Worm (Caenorhabditis elegans) whole organism, mixed stage, embryonic: ENCODE results near the gene F21H7.2.

Source experiments
- M03D4.4 ChIP-seq: sonication (generic microtip); optimal IDR thresholded peaks from 2 replicates; lab custom pipeline; 2017; ENCODE audit warnings: mild to moderate bottlenecking, missing genetic modification characterization, missing compliant biosample characterization
- bed-3 ChIP-seq: fragments of 200-800 bp; sonication (Bioruptor generic); optimal IDR thresholded peaks from 3 replicates; lab custom pipeline; 2018; ENCODE audit warnings: mild to moderate bottlenecking, missing genetic modification characterization, moderate library complexity, missing compliant biosample characterization
- blmp-1 ChIP-seq: fragments of 150-350 bp; optimal IDR thresholded peaks from 2 replicates; lab custom pipeline; 2014; ENCODE audit warnings: missing biosample characterization, missing genetic modification characterization
- ceh-39 ChIP-seq: fragments of 150-350 bp; optimal IDR thresholded peaks from 2 replicates; lab custom pipeline; 2014; ENCODE audit warnings: missing biosample characterization, missing genetic modification characterization
- ceh-43 ChIP-seq: fragments of 200-800 bp; sonication (Bioruptor generic); optimal IDR thresholded peaks from 2 replicates; lab custom pipeline; 2018; ENCODE audit warnings: mild to moderate bottlenecking, missing genetic modification characterization, moderate library complexity, missing compliant biosample characterization
- ceh-83 ChIP-seq: fragments of 200-800 bp; sonication (Bioruptor generic); optimal IDR thresholded peaks from 2 replicates; lab custom pipeline; 2018; ENCODE audit warnings: mild to moderate bottlenecking, missing genetic modification characterization, missing compliant biosample characterization
- ces-1 ChIP-seq: fragments of 150-350 bp; optimal IDR thresholded peaks from 2 replicates; lab custom pipeline; 2014; ENCODE audit warnings: missing biosample characterization, missing genetic modification reagents, missing genetic modification characterization
- cnd-1 ChIP-seq: fragments of 200-800 bp; sonication (Bioruptor generic); optimal IDR thresholded peaks from 2 replicates; lab custom pipeline; 2018; ENCODE audit warnings: mild to moderate bottlenecking, missing genetic modification characterization, missing compliant biosample characterization
- drap-1 ChIP-seq: fragments of 200-800 bp; sonication (Bioruptor generic); optimal IDR thresholded peaks from 3 replicates; lab custom pipeline; 2018; ENCODE audit warnings: mild to moderate bottlenecking, missing genetic modification characterization, missing compliant biosample characterization
- elt-1 ChIP-seq: sonication (generic microtip); optimal IDR thresholded peaks from 2 replicates; lab custom pipeline; 2017; ENCODE audit warnings: missing genetic modification characterization, mild to moderate bottlenecking, missing compliant biosample characterization, antibody characterized with exemption, moderate library complexity, borderline replicate concordance; ENCODE audit not compliant: insufficient read depth
- elt-3 ChIP-seq: fragments of 150-350 bp; optimal IDR thresholded peaks from 2 replicates; lab custom pipeline; 2014; ENCODE audit warnings: missing biosample characterization, missing genetic modification characterization
- flh-1 ChIP-seq: fragments of 200-800 bp; sonication (Bioruptor generic); optimal IDR thresholded peaks from 2 replicates; lab custom pipeline; 2018; ENCODE audit warnings: mild to moderate bottlenecking, missing genetic modification characterization, moderate library complexity, missing compliant biosample characterization
- ham-2 ChIP-seq: fragments of 200-800 bp; sonication (Bioruptor generic); optimal IDR thresholded peaks from 2 replicates; lab custom pipeline; 2018; ENCODE audit warnings: mild to moderate bottlenecking, missing genetic modification characterization, missing compliant biosample characterization
- hlh-1 ChIP-seq: fragments of 150-350 bp; optimal IDR thresholded peaks from 2 replicates; lab custom pipeline; 2014; ENCODE audit warnings: missing biosample characterization, missing genetic modification reagents, missing genetic modification characterization
- lin-13 ChIP-seq: fragments of 150-350 bp; optimal IDR thresholded peaks from 2 replicates; lab custom pipeline; 2014; ENCODE audit warnings: missing biosample characterization, missing genetic modification characterization
- lin-32 ChIP-seq: fragments of 200-800 bp; sonication (Bioruptor generic); optimal IDR thresholded peaks from 2 replicates; lab custom pipeline; 2018; ENCODE audit warnings: mild to moderate bottlenecking, missing genetic modification characterization, missing compliant biosample characterization
- lsy-2 ChIP-seq: fragments of 150-350 bp; optimal IDR thresholded peaks from 2 replicates; lab custom pipeline; 2014; ENCODE audit warnings: missing biosample characterization, missing genetic modification characterization
- mab-5 ChIP-seq: fragments of 150-350 bp; optimal IDR thresholded peaks from 2 replicates; lab custom pipeline; 2014; ENCODE audit warnings: missing biosample characterization, missing genetic modification characterization
- mep-1 ChIP-seq: fragments of 150-350 bp; optimal IDR thresholded peaks from 2 replicates; lab custom pipeline; 2017; ENCODE audit warnings: missing biosample characterization, missing genetic modification reagents, missing genetic modification characterization, inconsistent platforms
- nhr-12 ChIP-seq: fragments of 150-350 bp; optimal IDR thresholded peaks from 2 replicates; lab custom pipeline; 2014; ENCODE audit warnings: missing biosample characterization, missing genetic modification characterization
- nhr-2 ChIP-seq: fragments of 150-350 bp; optimal IDR thresholded peaks from 2 replicates; lab custom pipeline; 2014; ENCODE audit warnings: missing biosample characterization, missing genetic modification characterization
- nhr-237 ChIP-seq: fragments of 150-350 bp; optimal IDR thresholded peaks from 2 replicates; lab custom pipeline; 2014; ENCODE audit warnings: missing biosample characterization, missing genetic modification characterization
- nhr-28 ChIP-seq: fragments of 150-350 bp; optimal IDR thresholded peaks from 2 replicates; lab custom pipeline; 2014; ENCODE audit warnings: missing biosample characterization, missing genetic modification characterization
- nhr-76 ChIP-seq: sonication (generic microtip); optimal IDR thresholded peaks from 2 replicates; lab custom pipeline; 2017; ENCODE audit warnings: missing biosample characterization, missing genetic modification characterization
- pha-4 ChIP-seq: fragments of 150-350 bp; optimal IDR thresholded peaks from 2 replicates; lab custom pipeline; 2018; ENCODE audit warnings: missing biosample characterization, missing genetic modification reagents, missing genetic modification characterization
- sem-2 ChIP-seq: fragments of 200-800 bp; sonication (Bioruptor generic); optimal IDR thresholded peaks from 2 replicates; lab custom pipeline; 2018; ENCODE audit warnings: mild to moderate bottlenecking, missing genetic modification characterization, missing compliant biosample characterization
- snpc-4 ChIP-seq: fragments of 150-350 bp; optimal IDR thresholded peaks from 2 replicates; lab custom pipeline; 2014; ENCODE audit warnings: missing biosample characterization, missing genetic modification characterization
- sptf-1 ChIP-seq: sonication (generic microtip); optimal IDR thresholded peaks from 2 replicates; lab custom pipeline; 2017; ENCODE audit warnings: mild to moderate bottlenecking, missing genetic modification characterization, moderate library complexity, missing compliant biosample characterization
- tbx-8 ChIP-seq: fragments of 200-800 bp; sonication (Bioruptor generic); optimal IDR thresholded peaks from 2 replicates; lab custom pipeline; 2018; ENCODE audit warnings: mild to moderate bottlenecking, missing genetic modification characterization, moderate library complexity, missing compliant biosample characterization
- unc-120 ChIP-seq: sonication (generic microtip); optimal IDR thresholded peaks from 2 replicates; lab custom pipeline; 2017; ENCODE audit warnings: missing genetic modification characterization, missing compliant biosample characterization; ENCODE audit not compliant: poor library complexity, severe bottlenecking
- unc-62 ChIP-seq: fragments of 150-350 bp; optimal IDR thresholded peaks from 2 replicates; lab custom pipeline; 2014; ENCODE audit warnings: missing biosample characterization, missing genetic modification reagents, missing genetic modification characterization
- zip-8 ChIP-seq: fragments of 150-350 bp; optimal IDR thresholded peaks from 2 replicates; lab custom pipeline; 2014; ENCODE audit warnings: missing biosample characterization, missing genetic modification characterization
- ztf-11 ChIP-seq: fragments of 150-350 bp; optimal IDR thresholded peaks from 2 replicates; lab custom pipeline; 2014; ENCODE audit warnings: missing biosample characterization, missing genetic modification characterization

Gene F21H7.2

DNA sequence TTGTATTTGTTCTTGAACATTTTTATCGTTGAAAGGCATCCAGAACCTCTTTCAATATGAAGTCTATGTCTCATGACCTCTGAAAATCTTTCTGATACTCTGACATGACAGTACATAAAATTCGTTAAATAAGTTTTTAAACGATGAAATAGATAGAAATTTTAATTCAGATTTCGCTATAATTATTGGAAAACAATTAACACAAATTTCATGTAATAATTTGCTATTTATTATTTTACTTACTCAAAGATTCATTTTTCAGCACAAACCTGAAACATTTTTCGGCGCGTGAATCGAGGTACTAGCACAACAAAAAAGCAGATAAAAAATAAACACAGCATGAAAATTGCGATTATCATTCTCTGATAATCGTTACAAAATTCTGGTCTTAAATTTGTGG, 36.7 kb upstream of the F21H7.2 start, which contains the start of gene T13F3.4:
TSS of gene T13F3.4 (minus strand) at position 101 of the 400 bp plus-strand sequence.
- TF ChIP-seq mab-5 (tag; lab: Kevin White, UChicago) (no peak), nhr-12 (no peak), tbx-8 (GFP tag; lab: Kevin White, UChicago) (no peak), nhr-76 (tag; lab: Kevin White, UChicago) (no peak), ceh-39 (tag; lab: Kevin White, UChicago) (no peak), hlh-1 (tag; lab: Kevin White, UChicago) (no peak), lin-32 (GFP tag; lab: Kevin White, UChicago) (no peak), unc-120 (tag; lab: Kevin White, UChicago) (no peak), lin-13 (tag; lab: Kevin White, UChicago) (no peak), ham-2 (GFP tag; lab: Kevin White, UChicago) (no peak), elt-1 (tag; lab: Kevin White, UChicago) (no peak), ces-1 (no peak), ceh-83 (GFP tag; lab: Kevin White, UChicago) (no peak), nhr-2 (tag; lab: Kevin White, UChicago) (no peak), ceh-43 (GFP tag; lab: Kevin White, UChicago) (no peak), drap-1 (GFP tag; lab: Kevin White, UChicago) (no peak), sem-2 (GFP tag; lab: Kevin White, UChicago) (no peak), M03D4.4 (tag; lab: Kevin White, UChicago) (no peak), nhr-28 (no peak), lsy-2 (tag; lab: Kevin White, UChicago) (no peak)

DNA sequence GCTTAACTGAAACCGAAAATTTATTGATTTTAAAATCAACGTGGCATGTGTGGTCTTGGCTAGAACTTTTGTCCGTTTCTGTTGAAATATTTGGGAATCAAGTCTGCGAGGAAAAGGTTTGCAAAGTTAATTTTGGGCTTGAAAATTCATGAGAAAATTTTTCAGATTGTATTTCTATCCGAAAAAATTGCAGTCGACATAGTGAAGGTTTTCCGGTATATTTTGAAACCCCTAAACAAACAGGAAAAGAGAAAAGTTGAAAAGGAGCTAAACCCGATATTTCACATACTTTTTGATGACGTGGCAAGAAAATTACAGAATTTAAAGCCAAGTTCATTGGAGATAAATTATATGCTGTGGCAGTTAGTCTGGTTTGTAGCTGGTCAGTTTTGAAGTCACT, 29.9 kb upstream of the F21H7.2 start, which contains the start of gene nhr-127:
TSS of gene nhr-127 (plus strand) at position 301 of the 400 bp plus-strand sequence.
- no peak for TF ChIP-seq drap-1 (GFP tag; lab: Kevin White, UChicago)
- no peak for TF ChIP-seq nhr-12
- no peak for TF ChIP-seq nhr-28
- TF ChIP-seq elt-1 (tag; lab: Kevin White, UChicago) = no peak
- TF ChIP-seq cnd-1 (tag; lab: Kevin White, UChicago) = no peak
- TF ChIP-seq mep-1 = no peak
- no peak for TF ChIP-seq ceh-83 (GFP tag; lab: Kevin White, UChicago)
- TF ChIP-seq bed-3 (GFP tag; lab: Kevin White, UChicago) = no peak
- no peak for TF ChIP-seq sptf-1
- no peak for TF ChIP-seq ceh-43 (GFP tag; lab: Kevin White, UChicago)
- TF ChIP-seq ham-2 (GFP tag; lab: Kevin White, UChicago) = no peak
- no peak for TF ChIP-seq nhr-237 (tag; lab: Kevin White, UChicago)
- TF ChIP-seq snpc-4 (tag; lab: Kevin White, UChicago) = no peak
- no peak for TF ChIP-seq unc-62
- TF ChIP-seq sem-2 (GFP tag; lab: Kevin White, UChicago) = no peak
- no peak for TF ChIP-seq nhr-2 (tag; lab: Kevin White, UChicago)
- TF ChIP-seq nhr-76 (tag; lab: Kevin White, UChicago) = no peak
- TF ChIP-seq lin-32 (GFP tag; lab: Kevin White, UChicago) = no peak
- no peak for TF ChIP-seq ces-1

DNA sequence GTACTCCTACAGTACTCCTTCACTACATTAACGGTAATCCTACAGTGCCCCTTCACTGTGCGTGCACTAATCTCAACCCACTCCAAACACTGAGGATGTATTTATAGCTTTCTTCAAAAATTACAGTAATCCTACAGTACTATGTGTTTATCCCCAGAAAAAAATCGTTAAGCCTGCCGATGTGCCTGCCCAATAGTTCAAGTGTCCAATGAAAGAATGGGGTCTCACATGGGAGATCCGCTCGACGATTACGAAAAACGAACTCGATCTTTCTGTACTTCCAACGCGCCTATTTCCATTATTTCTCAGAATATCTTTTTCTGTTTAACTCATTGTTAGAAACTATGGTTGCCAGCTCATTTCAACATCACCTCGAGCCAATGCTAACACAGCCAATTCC, 28.3 kb upstream of the F21H7.2 start, which contains the start of gene nhr-218:
TSS of gene nhr-218 (plus strand) at position 301 of the 400 bp plus-strand sequence.
- TF ChIP-seq nhr-2 (tag; lab: Kevin White, UChicago) = no peak
- no peak for TF ChIP-seq cnd-1 (tag; lab: Kevin White, UChicago)
- no peak for TF ChIP-seq ztf-11 (tag; lab: Kevin White, UChicago)
- no peak for TF ChIP-seq lin-32 (GFP tag; lab: Kevin White, UChicago)
- TF ChIP-seq nhr-28 = no peak
- TF ChIP-seq blmp-1 (tag; lab: Kevin White, UChicago) = no peak
- TF ChIP-seq, all 35 proteins: peak for 0

DNA sequence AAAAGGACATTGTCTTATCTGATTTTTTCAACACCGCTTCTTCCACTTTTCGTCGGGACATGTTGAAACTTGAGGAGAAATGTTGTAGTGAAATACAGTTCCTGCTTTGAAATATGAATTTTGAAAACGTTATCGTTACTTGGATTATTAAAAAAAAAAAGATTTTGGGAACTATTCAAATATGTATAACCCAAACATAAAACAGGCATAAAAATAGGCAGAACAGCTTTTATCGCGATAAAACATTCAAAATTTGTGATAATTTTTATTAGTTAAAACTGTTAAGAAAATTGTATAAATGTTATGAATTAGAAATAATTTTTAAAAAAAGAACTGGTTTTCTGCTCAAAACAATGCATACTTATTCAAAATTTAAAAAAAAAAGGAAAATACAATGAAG, 26.6 kb upstream of the F21H7.2 start, which contains the start of gene bgnt-1.3:
TSS of gene bgnt-1.3 (minus strand) at position 101 of the 400 bp plus-strand sequence.
- TF ChIP-seq elt-3 (tag; lab: Kevin White, UChicago) = no peak
- no peak for TF ChIP-seq snpc-4 (tag; lab: Kevin White, UChicago)

DNA sequence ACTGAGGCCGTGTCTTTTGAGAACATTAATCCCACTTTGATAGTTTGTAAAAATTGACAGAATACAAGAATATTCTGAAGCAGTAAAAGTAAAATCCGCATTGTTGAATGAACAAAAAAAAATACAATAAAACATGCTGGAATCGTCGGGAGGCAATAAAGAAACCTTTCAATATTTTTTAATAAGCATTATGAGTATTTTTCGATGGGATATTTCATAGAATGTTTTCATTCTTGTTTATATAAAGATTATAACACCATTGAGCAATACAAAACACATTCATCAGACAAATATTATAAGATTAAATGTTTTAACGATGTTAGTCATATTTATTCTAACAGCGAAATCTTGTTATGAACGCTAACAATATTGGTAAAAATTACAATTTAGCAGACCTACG, 23.9 kb upstream of the F21H7.2 start, which contains the start of gene gcy-20:
TSS of gene gcy-20 (minus strand) at position 101 of the 400 bp plus-strand sequence.
- no peak for TF ChIP-seq M03D4.4 (tag; lab: Kevin White, UChicago)
- no peak for TF ChIP-seq ceh-83 (GFP tag; lab: Kevin White, UChicago)
- no peak for TF ChIP-seq nhr-2 (tag; lab: Kevin White, UChicago)
- no peak for TF ChIP-seq mep-1
- TF ChIP-seq zip-8 (tag; lab: Kevin White, UChicago) = no peak
- no peak for TF ChIP-seq hlh-1 (tag; lab: Kevin White, UChicago)
- no peak for TF ChIP-seq nhr-76 (tag; lab: Kevin White, UChicago)
- no peak for TF ChIP-seq sem-2 (GFP tag; lab: Kevin White, UChicago)
- no peak for TF ChIP-seq blmp-1 (tag; lab: Kevin White, UChicago)
- TF ChIP-seq ham-2 (GFP tag; lab: Kevin White, UChicago) = no peak
- TF ChIP-seq pha-4 (tag; lab: Kevin White, UChicago) = no peak
- no peak for TF ChIP-seq unc-120 (tag; lab: Kevin White, UChicago)
- no peak for TF ChIP-seq tbx-8 (GFP tag; lab: Kevin White, UChicago)
- TF ChIP-seq flh-1 (GFP tag; lab: Kevin White, UChicago) = no peak
- TF ChIP-seq drap-1 (GFP tag; lab: Kevin White, UChicago) = no peak
- TF ChIP-seq, all 35 proteins: peak for 0
